Worm (Caenorhabditis elegans): ENCODE data around the gene ZK546.2.

DNA sequence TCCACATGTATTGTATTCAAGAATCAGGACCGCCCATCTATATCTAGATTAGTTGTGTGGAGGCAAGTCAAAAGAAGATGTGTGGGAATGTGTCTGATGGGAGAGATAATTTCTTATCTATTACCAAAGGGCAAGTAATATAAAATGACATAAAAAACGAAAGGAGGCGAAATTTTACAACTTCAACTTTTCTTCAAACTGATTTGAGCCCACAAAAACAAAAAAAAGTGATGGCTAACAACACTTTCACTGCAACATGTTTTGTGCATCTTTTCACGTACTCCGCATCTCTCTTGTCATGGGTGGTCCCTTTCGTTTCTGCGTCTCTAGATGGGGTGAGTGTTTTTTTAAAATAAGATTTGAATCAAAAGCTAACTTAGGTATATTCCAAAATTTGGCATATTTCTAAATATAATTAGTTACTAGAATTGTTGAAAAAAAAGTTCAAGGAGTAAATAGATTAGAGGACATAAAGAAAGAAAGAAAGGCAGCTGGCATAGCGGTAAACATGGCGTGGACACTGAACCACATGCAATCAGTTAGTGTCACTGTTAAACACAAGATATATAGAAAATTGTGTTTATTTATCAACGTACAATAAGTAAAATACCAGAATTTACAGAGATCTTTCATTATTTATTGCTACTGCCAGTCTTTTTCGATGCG lies 4.2 kb upstream of the ZK546.2 start, which contains the start of gene ZK546.19:
- TF ChIP-seq ets-4 (tag; optimal IDR thresholded peaks at IDR 0.05) (no peak), ceh-9 (tag; optimal IDR thresholded peaks at IDR 0.05) (no peak), hlh-6 (tag; optimal IDR thresholded peaks at IDR 0.05) (no peak), sox-4 (tag; optimal IDR thresholded peaks at IDR 0.05) (no peak), K02D7.2 (tag; optimal IDR thresholded peaks at IDR 0.05) (no peak), pag-3 (tag; optimal IDR thresholded peaks at IDR 0.05; ENCODE audit: borderline replicate concordance) (no peak), tbx-7 (tag; optimal IDR thresholded peaks at IDR 0.05) (no peak), pha-4 (tag; optimal IDR thresholded peaks at IDR 0.05) (no peak), nhr-11 (tag; optimal IDR thresholded peaks at IDR 0.05) (no peak), zip-5 (tag; optimal IDR thresholded peaks at IDR 0.05) (no peak), hlh-8 (tag; optimal IDR thresholded peaks at IDR 0.05) (no peak), fkh-10 (GFP tag; optimal IDR thresholded peaks at IDR 0.05) (no peak)
